Worm (Caenorhabditis elegans) whole organism, L1 larva: ENCODE results near the gene Y39B6A.27.

Experiments used
- aha-1 ChIP-seq: fragments of 150-350 bp; optimal IDR thresholded peaks from 2 replicates; lab custom pipeline; 2014; ENCODE audit warnings: missing biosample characterization, missing genetic modification characterization
- ama-1 ChIP-seq: fragments of 150-350 bp; optimal IDR thresholded peaks from 2 replicates; lab custom pipeline; 2014
- jun-1 ChIP-seq: fragments of 150-350 bp; optimal IDR thresholded peaks from 2 replicates; lab custom pipeline; 2014; ENCODE audit warnings: missing biosample characterization, missing genetic modification reagents, missing genetic modification characterization
- lin-13 ChIP-seq: fragments of 150-350 bp; optimal IDR thresholded peaks from 2 replicates; lab custom pipeline; 2014; ENCODE audit warnings: missing biosample characterization, missing genetic modification reagents, missing genetic modification characterization
- nhr-11 ChIP-seq: fragments of 150-350 bp; optimal IDR thresholded peaks from 2 replicates; lab custom pipeline; 2014; ENCODE audit warnings: missing biosample characterization, missing genetic modification characterization
- nhr-76 ChIP-seq: sonication (generic microtip); optimal IDR thresholded peaks from 2 replicates; lab custom pipeline; 2017; ENCODE audit warnings: missing biosample characterization, missing genetic modification characterization
- nhr-77 ChIP-seq: fragments of 150-350 bp; optimal IDR thresholded peaks from 2 replicates; lab custom pipeline; 2014; ENCODE audit warnings: missing biosample characterization, missing genetic modification characterization

ce11 chrV:18986103-18986502, 45.5 kb upstream of the Y39B6A.27 start:
- TF ChIP-seq aha-1 (tag; lab: Kevin White, UChicago) (no peak), jun-1 (tag; lab: Kevin White, UChicago) (no peak), nhr-77 (tag; lab: Kevin White, UChicago) (no peak), ama-1 (no peak), nhr-76 (tag; lab: Kevin White, UChicago) (no peak), nhr-11 (tag; lab: Kevin White, UChicago) (no peak), lin-13 (no peak)
